Worm (Caenorhabditis elegans) whole organism, L3 larva: ENCODE data around the gene sdz-24.

Source experiments
- ZK546.5 ChIP-seq: sonication (generic microtip); optimal IDR thresholded peaks from 2 replicates; lab custom pipeline; 2017; ENCODE audit warnings: missing biosample characterization, missing genetic modification characterization
- aly-2 ChIP-seq: fragments of 150-350 bp; optimal IDR thresholded peaks from 2 replicates; lab custom pipeline; 2014; ENCODE audit warnings: missing biosample characterization, missing genetic modification characterization
- ceh-28 ChIP-seq: fragments of 150-350 bp; optimal IDR thresholded peaks from 2 replicates; lab custom pipeline; 2014; ENCODE audit warnings: missing biosample characterization, missing genetic modification reagents, missing genetic modification characterization
- ceh-82 ChIP-seq: fragments of 150-350 bp; optimal IDR thresholded peaks from 2 replicates; lab custom pipeline; 2014; ENCODE audit warnings: missing biosample characterization, missing genetic modification characterization
- ceh-9 ChIP-seq: sonication (generic microtip); optimal IDR thresholded peaks from 2 replicates; lab custom pipeline; 2018; ENCODE audit warnings: missing biosample characterization, missing genetic modification characterization
- daf-12 ChIP-seq: fragments of 150-350 bp; optimal IDR thresholded peaks from 2 replicates; lab custom pipeline; 2014; ENCODE audit warnings: missing biosample characterization, missing genetic modification reagents, missing genetic modification characterization
- egl-27 ChIP-seq: sonication (generic microtip); optimal IDR thresholded peaks from 4 replicates; lab custom pipeline; 2017; ENCODE audit warnings: missing biosample characterization, missing genetic modification reagents, missing genetic modification characterization
- elt-1 ChIP-seq: fragments of 150-350 bp; optimal IDR thresholded peaks from 2 replicates; lab custom pipeline; 2014; ENCODE audit warnings: missing biosample characterization, missing genetic modification characterization
- elt-2 ChIP-seq: sonication (generic microtip); optimal IDR thresholded peaks from 2 replicates; lab custom pipeline; 2016; ENCODE audit warnings: missing genetic modification reagents, mild to moderate bottlenecking, missing genetic modification characterization, missing compliant biosample characterization
- elt-3 ChIP-seq, 3 experiments: fragments of 150-350 bp in 1 of 3; sonication (generic microtip) in 2 of 3; optimal IDR thresholded peaks; 2 replicates in 2 of 3; 4 replicates in 1 of 3; lab custom pipeline; 2014 to 2017; ENCODE audit warnings: missing biosample characterization in 3 of 3, missing genetic modification characterization in 3 of 3
- fkh-10 ChIP-seq: sonication (generic microtip); optimal IDR thresholded peaks from 2 replicates; lab custom pipeline; 2017; ENCODE audit warnings: missing biosample characterization, missing genetic modification reagents, missing genetic modification characterization
- fos-1 ChIP-seq: fragments of 150-350 bp; optimal IDR thresholded peaks from 2 replicates; lab custom pipeline; 2014; ENCODE audit warnings: missing biosample characterization, missing genetic modification characterization
- hmg-11 ChIP-seq: sonication (generic microtip); optimal IDR thresholded peaks from 2 replicates; lab custom pipeline; 2016; ENCODE audit warnings: missing genetic modification characterization, missing compliant biosample characterization
- jun-1 ChIP-seq: fragments of 150-350 bp; optimal IDR thresholded peaks from 2 replicates; lab custom pipeline; 2014; ENCODE audit warnings: missing biosample characterization, missing genetic modification reagents, missing genetic modification characterization
- lin-15B ChIP-seq: fragments of 150-350 bp; optimal IDR thresholded peaks from 2 replicates; lab custom pipeline; 2014; ENCODE audit warnings: missing biosample characterization, missing genetic modification characterization
- lin-39 ChIP-seq: fragments of 150-350 bp; optimal IDR thresholded peaks from 2 replicates; lab custom pipeline; 2018; ENCODE audit warnings: missing biosample characterization, missing genetic modification reagents, missing genetic modification characterization
- lsy-12 ChIP-seq: sonication (generic microtip); optimal IDR thresholded peaks from 2 replicates; lab custom pipeline; 2016; ENCODE audit warnings: mild to moderate bottlenecking, missing genetic modification characterization, missing compliant biosample characterization
- mdl-1 ChIP-seq: fragments of 150-350 bp; optimal IDR thresholded peaks from 2 replicates; lab custom pipeline; 2014; ENCODE audit warnings: missing biosample characterization, missing genetic modification characterization
- mml-1 ChIP-seq: fragments of 150-350 bp; sonication (generic microtip); optimal IDR thresholded peaks from 3 replicates; lab custom pipeline; 2014; ENCODE audit warnings: missing biosample characterization, missing genetic modification characterization
- nfya-1 ChIP-seq: sonication (generic microtip); optimal IDR thresholded peaks from 2 replicates; lab custom pipeline; 2017; ENCODE audit warnings: missing genetic modification characterization, mild to moderate bottlenecking, missing compliant biosample characterization, antibody characterized with exemption, moderate library complexity; ENCODE audit not compliant: insufficient read depth
- nhr-23 ChIP-seq: fragments of 150-350 bp; optimal IDR thresholded peaks from 2 replicates; lab custom pipeline; 2014; ENCODE audit warnings: missing biosample characterization, missing genetic modification reagents, missing genetic modification characterization
- nhr-237 ChIP-seq: fragments of 150-350 bp; optimal IDR thresholded peaks from 2 replicates; lab custom pipeline; 2014; ENCODE audit warnings: missing biosample characterization, missing genetic modification characterization
- nhr-43 ChIP-seq: sonication (generic microtip); optimal IDR thresholded peaks from 2 replicates; lab custom pipeline; 2016; ENCODE audit warnings: mild to moderate bottlenecking, missing genetic modification characterization, missing compliant biosample characterization; ENCODE audit not compliant: poor library complexity, severe bottlenecking
- nhr-76 ChIP-seq: fragments of 150-350 bp; sonication (generic microtip); optimal IDR thresholded peaks from 5 replicates; lab custom pipeline; 2014; ENCODE audit warnings: missing biosample characterization, missing genetic modification characterization
- nhr-77 ChIP-seq: fragments of 150-350 bp; optimal IDR thresholded peaks from 2 replicates; lab custom pipeline; 2014; ENCODE audit warnings: missing biosample characterization, missing genetic modification characterization
- pha-4 ChIP-seq: fragments of 150-350 bp; optimal IDR thresholded peaks from 2 replicates; lab custom pipeline; 2014; ENCODE audit warnings: missing biosample characterization, missing genetic modification reagents, missing genetic modification characterization
- pqm-1 ChIP-seq: fragments of 150-350 bp; optimal IDR thresholded peaks from 2 replicates; lab custom pipeline; 2017; ENCODE audit warnings: missing biosample characterization, missing genetic modification characterization, inconsistent platforms
- sea-2 ChIP-seq: fragments of 150-350 bp; sonication (generic microtip); optimal IDR thresholded peaks from 4 replicates; lab custom pipeline; 2014; ENCODE audit warnings: missing biosample characterization, missing genetic modification reagents, missing genetic modification characterization
- skn-1 ChIP-seq: fragments of 150-350 bp; optimal IDR thresholded peaks from 2 replicates; lab custom pipeline; 2014; ENCODE audit warnings: missing biosample characterization, missing genetic modification characterization
- snpc-4 ChIP-seq: fragments of 150-350 bp; optimal IDR thresholded peaks from 2 replicates; lab custom pipeline; 2014; ENCODE audit warnings: missing biosample characterization, missing genetic modification characterization
- tbx-2 ChIP-seq: sonication (generic microtip); optimal IDR thresholded peaks from 2 replicates; lab custom pipeline; 2016; ENCODE audit warnings: mild to moderate bottlenecking, missing genetic modification characterization, missing compliant biosample characterization
- unc-39 ChIP-seq: sonication (generic microtip); optimal IDR thresholded peaks from 4 replicates; lab custom pipeline; 2017; ENCODE audit warnings: missing biosample characterization, missing genetic modification characterization
- unc-62 ChIP-seq: fragments of 150-350 bp; sonication (generic microtip); optimal IDR thresholded peaks from 4 replicates; lab custom pipeline; 2014; ENCODE audit warnings: missing biosample characterization, missing genetic modification reagents, missing genetic modification characterization
- ztf-11 ChIP-seq: fragments of 150-350 bp; optimal IDR thresholded peaks from 2 replicates; lab custom pipeline; 2014; ENCODE audit warnings: missing biosample characterization, missing genetic modification characterization
- ztf-4 ChIP-seq: fragments of 150-350 bp; optimal IDR thresholded peaks from 2 replicates; lab custom pipeline; 2014; ENCODE audit warnings: missing biosample characterization, missing genetic modification characterization

The sdz-24 gene

DNA sequence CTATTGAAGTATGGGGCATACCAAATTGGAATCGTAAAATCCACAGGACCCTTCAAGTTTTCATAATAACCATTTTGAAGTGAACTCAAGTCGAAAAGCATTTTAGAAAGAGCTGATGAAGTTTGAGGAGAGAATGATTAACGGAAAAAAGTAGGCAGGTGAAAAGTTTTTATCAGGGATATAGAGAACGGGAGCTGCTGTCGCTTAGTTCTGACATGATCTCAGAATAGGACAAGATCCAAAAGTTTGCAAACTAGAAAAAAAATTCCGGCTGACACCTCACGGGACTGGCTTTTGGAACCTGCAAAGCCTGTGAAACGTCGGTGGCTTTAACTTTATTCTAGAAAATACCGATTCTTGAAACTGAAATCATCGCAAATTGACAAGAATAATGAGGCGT is 12.6 kb downstream of the sdz-24 start, which contains the start of gene sri-46:
Gene sri-46 (minus strand): TSS at position 101 of the 400 bp plus-strand sequence.
- no peak for TF ChIP-seq lin-15B (tag; lab: Kevin White, UChicago)
- TF ChIP-seq daf-12 (tag; lab: Kevin White, UChicago) = no peak
- TF ChIP-seq nhr-237 (tag; lab: Kevin White, UChicago) = no peak
- no peak for TF ChIP-seq hmg-11
- no peak for TF ChIP-seq pha-4 (tag; lab: Kevin White, UChicago)
- TF ChIP-seq ztf-11 (tag; lab: Kevin White, UChicago) = no peak
- TF ChIP-seq unc-39 (tag; lab: Kevin White, UChicago) = no peak
- TF ChIP-seq, all 47 proteins: peak for 0

ce11 chrII:674116-674515 is 15.6 kb downstream of the sdz-24 start, which contains the start of gene Y39F10C.3:
TSS of gene Y39F10C.3 (plus strand) at chrII:674416.
- TF ChIP-seq daf-12 (tag; lab: Kevin White, UChicago) = no peak

DNA sequence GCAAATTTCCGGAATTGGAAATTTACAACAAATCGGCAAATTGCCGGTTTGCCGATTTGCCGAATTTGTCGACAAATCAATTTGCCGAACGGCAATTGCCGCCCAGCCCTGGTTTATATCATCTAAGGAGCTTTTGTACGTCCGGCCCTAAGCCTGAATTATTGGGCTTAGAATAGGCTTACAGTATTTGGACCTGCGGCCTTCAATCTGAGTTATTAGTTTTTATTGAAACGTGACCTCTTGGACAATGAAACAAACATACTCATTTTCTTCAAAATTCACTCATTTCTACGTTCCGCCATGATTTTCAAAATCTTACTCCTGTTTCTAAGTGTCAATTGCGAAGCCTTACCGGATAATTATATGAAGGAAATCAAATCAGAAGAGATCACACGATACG is 16.8 kb downstream of the sdz-24 start, which contains the start of gene Y39F10C.1:
Gene Y39F10C.1 (plus strand): TSS at position 301 of the 400 bp plus-strand sequence.
- no peak for TF ChIP-seq daf-12 (tag; lab: Kevin White, UChicago)
- TF ChIP-seq fos-1 (tag; lab: Kevin White, UChicago) = no peak
- no peak for TF ChIP-seq pqm-1 (tag; lab: Kevin White, UChicago)
- TF ChIP-seq lsy-12 (tag; lab: Kevin White, UChicago) = no peak
- TF ChIP-seq ztf-11 (tag; lab: Kevin White, UChicago) = no peak
- TF ChIP-seq nhr-43 (tag; lab: Kevin White, UChicago) = no peak
- no peak for TF ChIP-seq ceh-82 (tag; lab: Kevin White, UChicago)
- no peak for TF ChIP-seq sea-2 (GFP tag; lab: Kevin White, UChicago)
- no peak for TF ChIP-seq elt-2 (tag; lab: Kevin White, UChicago)
- TF ChIP-seq ZK546.5 (tag; lab: Kevin White, UChicago) = no peak
- no peak for TF ChIP-seq ztf-4 (tag; lab: Kevin White, UChicago)
- TF ChIP-seq mdl-1 = no peak
- TF ChIP-seq jun-1 = no peak
- no peak for TF ChIP-seq skn-1 (tag; lab: Kevin White, UChicago)
- no peak for TF ChIP-seq ceh-9 (tag; lab: Kevin White, UChicago)
- TF ChIP-seq snpc-4 (tag; lab: Kevin White, UChicago) = no peak
- no peak for TF ChIP-seq mml-1 (tag; lab: Kevin White, UChicago)
- no peak for TF ChIP-seq fkh-10 (GFP tag; lab: Kevin White, UChicago)
- TF ChIP-seq nhr-23 (tag; lab: Kevin White, UChicago) = no peak
- TF ChIP-seq nhr-76 (tag; lab: Kevin White, UChicago) = no peak

DNA sequence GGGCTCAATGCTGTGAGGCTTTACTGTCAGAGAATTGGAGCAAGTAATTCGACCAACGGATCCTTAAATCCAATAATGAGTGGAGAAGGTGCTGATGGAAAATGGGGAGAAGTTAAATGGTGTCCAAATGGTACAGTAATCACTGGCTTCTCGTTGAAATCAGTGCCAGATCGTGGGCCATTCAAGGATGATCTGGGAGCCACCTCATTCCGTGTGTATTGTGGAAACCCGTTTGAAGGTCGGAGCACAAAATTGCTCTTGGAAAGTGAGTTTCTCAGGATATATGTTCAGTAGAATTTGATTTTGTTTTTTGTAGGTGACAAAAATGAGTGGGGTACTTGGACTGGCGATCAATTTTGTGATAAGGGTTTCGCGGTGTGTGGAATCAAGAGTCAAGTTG is 17.4 kb downstream of the sdz-24 start:
- TF ChIP-seq nhr-23 (tag; lab: Kevin White, UChicago) (no peak), unc-62 (GFP tag; lab: Kevin White, UChicago) (no peak), nhr-77 (tag; lab: Kevin White, UChicago) (no peak), egl-27 (tag; lab: Kevin White, UChicago) (no peak)

DNA sequence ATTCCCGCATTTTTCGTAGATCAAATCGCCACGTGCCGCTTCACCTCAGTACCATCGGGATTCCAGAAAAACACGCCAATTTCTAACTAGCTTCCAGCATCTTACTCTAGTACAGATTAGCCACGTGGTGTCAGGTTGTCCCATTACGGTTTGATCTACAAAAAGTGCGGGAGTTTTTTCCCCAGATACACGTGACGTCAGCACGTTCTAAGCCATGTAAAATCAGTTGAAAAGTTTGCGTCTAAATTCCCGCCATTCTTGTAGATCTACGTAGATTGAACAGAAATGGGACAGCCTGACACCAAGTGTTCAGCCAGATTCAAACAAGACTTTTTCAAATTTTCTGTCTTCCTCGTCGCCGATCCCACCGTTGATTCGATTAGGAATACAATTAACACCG is 20.1 kb downstream of the sdz-24 start, which contains the start of gene T02H6.9:
Gene T02H6.9 (plus strand): TSS at position 301 of the 400 bp plus-strand sequence.
- no peak for TF ChIP-seq jun-1

DNA sequence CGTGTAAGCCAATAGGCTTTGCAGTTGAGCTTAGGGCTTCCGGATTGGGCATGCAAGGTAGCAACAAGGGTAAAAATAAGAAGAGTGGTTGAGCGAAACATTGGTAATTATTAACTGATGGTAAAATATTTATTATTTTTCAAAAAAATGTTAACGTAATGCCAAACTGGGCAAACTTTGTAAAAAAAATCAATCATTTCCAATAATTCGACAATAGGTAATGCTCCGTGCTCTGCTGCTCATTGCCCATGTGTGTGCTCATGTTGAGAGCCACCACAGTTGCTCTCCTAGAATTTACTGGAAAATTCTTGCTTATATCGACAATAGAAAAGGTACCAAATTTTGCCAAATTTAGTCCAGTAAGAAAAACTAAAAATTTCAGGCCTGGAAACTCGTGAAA is 22.1 kb downstream of the sdz-24 start, which contains the start of the genes T02H6.10 and T02H6.8:
Gene T02H6.10 (minus strand): TSS at position 101 of the 400 bp plus-strand sequence.
Gene T02H6.8 (plus strand): TSS at position 221 of the 400 bp plus-strand sequence.
- TF ChIP-seq nhr-77 (tag; lab: Kevin White, UChicago) (no peak), nhr-23 (tag; lab: Kevin White, UChicago) (no peak)

DNA sequence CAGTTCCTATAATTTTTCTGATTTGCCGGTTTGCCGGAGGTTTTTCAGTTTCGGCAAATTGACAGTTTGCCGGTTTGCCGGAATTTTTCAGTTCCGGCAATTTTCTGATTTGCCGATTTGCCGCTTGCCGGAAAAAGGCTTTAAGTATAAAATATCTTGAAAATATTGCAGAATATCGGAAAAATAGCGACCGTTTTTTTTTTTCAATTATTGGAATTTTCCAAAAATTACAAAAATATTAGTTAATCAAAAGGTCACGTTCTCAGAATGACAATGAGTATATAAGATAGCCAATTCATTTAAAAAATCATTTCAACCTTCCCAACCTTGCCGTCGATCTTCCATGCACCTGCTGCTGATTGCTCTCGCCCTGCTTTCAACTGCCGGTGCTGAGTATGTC is 23.9 kb downstream of the sdz-24 start, which contains the start of gene T02H6.7:
Gene T02H6.7 (plus strand): TSS at position 301 of the 400 bp plus-strand sequence.
- TF ChIP-seq egl-27 (tag; lab: Kevin White, UChicago) (no peak), elt-1 (tag; lab: Kevin White, UChicago) (no peak), pqm-1 (tag; lab: Kevin White, UChicago) (no peak), lin-39 (no peak), mml-1 (tag; lab: Kevin White, UChicago) (no peak), ceh-28 (tag; lab: Kevin White, UChicago) (no peak), nhr-77 (tag; lab: Kevin White, UChicago) (no peak), unc-39 (tag; lab: Kevin White, UChicago) (no peak), ZK546.5 (tag; lab: Kevin White, UChicago) (no peak), ceh-82 (tag; lab: Kevin White, UChicago) (no peak), nhr-43 (tag; lab: Kevin White, UChicago) (no peak), nhr-23 (tag; lab: Kevin White, UChicago) (no peak), nfya-1 (no peak), elt-2 (tag; lab: Kevin White, UChicago) (no peak), elt-3 (tag; optimal IDR thresholded peaks at IDR 0.05; lab: Kevin White, UChicago) (no peak), tbx-2 (no peak), aly-2 (tag; lab: Kevin White, UChicago) (no peak), sea-2 (GFP tag; lab: Kevin White, UChicago) (no peak)
